Fruit fly (Drosophila melanogaster) whole organism, embryonic: ENCODE data around the gene Rad60.

Experiments used
- Bdp1 ChIP-seq: fragments of 200-800 bp; sonication (Bioruptor generic); optimal IDR thresholded peaks from 3 replicates; lab custom pipeline; 2016; ENCODE audit warnings: missing biosample characterization, missing genetic modification characterization
- CG10565 ChIP-seq: fragments of 200-800 bp; sonication (Bioruptor generic); optimal IDR thresholded peaks from 3 replicates; lab custom pipeline; 2016; ENCODE audit warnings: missing biosample characterization, mild to moderate bottlenecking, missing genetic modification characterization
- CG12299 ChIP-seq: fragments of 200-800 bp; sonication (Bioruptor generic); optimal IDR thresholded peaks from 2 replicates; lab custom pipeline; 2018; ENCODE audit warnings: missing biosample characterization, mild to moderate bottlenecking, missing genetic modification characterization
- CG12391 ChIP-seq: fragments of 200-800 bp; sonication (Bioruptor generic); optimal IDR thresholded peaks from 3 replicates; lab custom pipeline; 2018; ENCODE audit warnings: missing biosample characterization, mild to moderate bottlenecking, missing genetic modification characterization, moderate library complexity
- CG12659 ChIP-seq: fragments of 200-800 bp; sonication (Bioruptor generic); optimal IDR thresholded peaks from 3 replicates; lab custom pipeline; 2017; ENCODE audit warnings: mild to moderate bottlenecking, missing biosample characterization, missing genetic modification reagents, missing genetic modification characterization
- CG13287 ChIP-seq: fragments of 200-800 bp; sonication (Bioruptor generic); IDR thresholded peaks from 2 replicates; pipeline ENCODE4 v1.3.6; 2022; ENCODE audit warnings: missing biosample characterization, missing genetic modification characterization; ENCODE audit not compliant: partially characterized antibody
- CG16813 ChIP-seq: fragments of 200-800 bp; sonication (Bioruptor generic); IDR thresholded peaks from 3 replicates; pipeline ENCODE4 v1.3.6; 2022; ENCODE audit warnings: missing biosample characterization, missing genetic modification characterization; ENCODE audit not compliant: partially characterized antibody
- CG17359 ChIP-seq: fragments of 200-800 bp; sonication (Bioruptor generic); optimal IDR thresholded peaks from 3 replicates; lab custom pipeline; 2018; ENCODE audit warnings: missing biosample characterization, mild to moderate bottlenecking, missing genetic modification characterization, moderate library complexity
- CG17802 ChIP-seq: fragments of 200-800 bp; sonication (Bioruptor generic); optimal IDR thresholded peaks from 2 replicates; lab custom pipeline; 2018; ENCODE audit warnings: missing biosample characterization, mild to moderate bottlenecking, missing genetic modification characterization, moderate library complexity
- CG1792 ChIP-seq: fragments of 200-800 bp; sonication (Bioruptor generic); optimal IDR thresholded peaks from 2 replicates; lab custom pipeline; 2016; ENCODE audit warnings: missing biosample characterization, missing genetic modification characterization
- CG18262 ChIP-seq: fragments of 200-800 bp; optimal IDR thresholded peaks from 3 replicates; lab custom pipeline; 2019; ENCODE audit warnings: missing biosample characterization, mild to moderate bottlenecking, missing genetic modification characterization, moderate library complexity
- CG2199 ChIP-seq: fragments of 200-800 bp; sonication (Bioruptor generic); IDR thresholded peaks from 3 replicates; pipeline ENCODE4 v1.3.6; 2022; ENCODE audit warnings: missing biosample characterization, missing genetic modification characterization
- CG2202 ChIP-seq: fragments of 200-800 bp; sonication (Bioruptor generic); optimal IDR thresholded peaks from 2 replicates; lab custom pipeline; 2018; ENCODE audit warnings: missing biosample characterization, mild to moderate bottlenecking, missing genetic modification characterization
- CG3838 ChIP-seq: fragments of 200-800 bp; sonication (Bioruptor generic); optimal IDR thresholded peaks from 3 replicates; lab custom pipeline; 2016; ENCODE audit warnings: missing biosample characterization, missing genetic modification characterization
- CG4617 ChIP-seq: fragments of 200-800 bp; sonication (Bioruptor generic); optimal IDR thresholded peaks from 3 replicates; lab custom pipeline; 2016; ENCODE audit warnings: missing biosample characterization, missing genetic modification characterization, borderline replicate concordance
- CG6683 ChIP-seq: fragments of 200-800 bp; sonication (Bioruptor generic); optimal IDR thresholded peaks from 2 replicates; lab custom pipeline; 2017; ENCODE audit warnings: missing biosample characterization, mild to moderate bottlenecking, missing genetic modification characterization, missing genetic modification reagents
- CG6813 ChIP-seq: fragments of 200-800 bp; sonication (Bioruptor generic); optimal IDR thresholded peaks from 2 replicates; lab custom pipeline; 2017; ENCODE audit warnings: missing biosample characterization, missing genetic modification characterization, mild to moderate bottlenecking, moderate library complexity, missing genetic modification reagents
- CG8388 ChIP-seq: fragments of 200-800 bp; sonication (Bioruptor generic); optimal IDR thresholded peaks from 2 replicates; lab custom pipeline; 2019; ENCODE audit warnings: missing biosample characterization, mild to moderate bottlenecking, missing genetic modification characterization, moderate library complexity
- CG9609 ChIP-seq: fragments of 200-800 bp; sonication (Bioruptor generic); optimal IDR thresholded peaks from 3 replicates; lab custom pipeline; 2016; ENCODE audit warnings: missing biosample characterization, missing genetic modification characterization
- CkIIα-i1 ChIP-seq: fragments of 200-800 bp; sonication (Bioruptor generic); IDR thresholded peaks from 2 replicates; pipeline ENCODE4 v1.3.6; 2022; ENCODE audit warnings: missing biosample characterization, missing genetic modification characterization
- Dbx ChIP-seq: fragments of 200-800 bp; sonication (Bioruptor generic); IDR thresholded peaks from 3 replicates; pipeline ENCODE4 v1.3.6; 2022; ENCODE audit warnings: missing biosample characterization, missing genetic modification characterization
- Drgx ChIP-seq: fragments of 200-800 bp; sonication (Bioruptor generic); IDR thresholded peaks from 2 replicates; pipeline ENCODE4 v1.3.6; 2022; ENCODE audit warnings: missing biosample characterization, missing genetic modification characterization
- Hr3 ChIP-seq: fragments of 200-800 bp; sonication (Bioruptor generic); optimal IDR thresholded peaks from 3 replicates; lab custom pipeline; 2016; ENCODE audit warnings: missing biosample characterization, missing genetic modification characterization
- Hr51 ChIP-seq, 2 experiments: fragments of 200-800 bp; sonication (Bioruptor generic); optimal IDR thresholded peaks; 2 replicates in 1 of 2; 3 replicates in 1 of 2; lab custom pipeline; 2016 to 2018; ENCODE audit warnings: missing biosample characterization in 2 of 2, missing genetic modification characterization in 2 of 2, mild to moderate bottlenecking in 1 of 2, moderate library complexity in 1 of 2
- Lim3 ChIP-seq: fragments of 200-800 bp; sonication (Bioruptor generic); IDR thresholded peaks from 2 replicates; pipeline ENCODE4 v1.3.6; 2022; ENCODE audit warnings: missing biosample characterization, missing genetic modification characterization
- Lpt ChIP-seq: fragments of >200 bp; optimal IDR thresholded peaks from 2 replicates; lab custom pipeline; 2018; ENCODE audit warnings: missing biosample characterization, missing genetic modification characterization
- Mad ChIP-seq: fragments of 200-800 bp; sonication (Bioruptor generic); optimal IDR thresholded peaks from 2 replicates; lab custom pipeline; 2016; ENCODE audit warnings: missing biosample characterization, missing genetic modification characterization
- Med ChIP-seq: fragments of 200-800 bp; sonication (Bioruptor generic); peaks from one replicate; lab custom pipeline; 2016; ENCODE audit warnings: missing biosample characterization, missing genetic modification characterization, mild to moderate bottlenecking, inconsistent platforms, moderate library complexity
- Nf-YC ChIP-seq: fragments of 200-800 bp; optimal IDR thresholded peaks from 3 replicates; lab custom pipeline; 2019; ENCODE audit warnings: missing biosample characterization, mild to moderate bottlenecking, missing genetic modification characterization, moderate library complexity
- NfI ChIP-seq: fragments of 200-800 bp; sonication (Bioruptor generic); optimal IDR thresholded peaks from 3 replicates; lab custom pipeline; 2018; ENCODE audit warnings: missing biosample characterization, mild to moderate bottlenecking, missing genetic modification characterization, moderate library complexity
- Sry-δ ChIP-seq: fragments of 200-800 bp; sonication (Bioruptor generic); optimal IDR thresholded peaks from 2 replicates; lab custom pipeline; 2016; ENCODE audit warnings: missing biosample characterization, missing genetic modification characterization
- Trl ChIP-seq, 3 experiments: fragments of >200 bp in 2 of 3; fragments of 200-800 bp in 1 of 3; sonication (Bioruptor generic) in 1 of 3; optimal IDR thresholded peaks; 2 replicates in 1 of 3; 3 replicates in 2 of 3; lab custom pipeline; 2016 to 2017; ENCODE audit warnings: missing biosample characterization in 1 of 3, missing genetic modification characterization in 1 of 3
- bbx ChIP-seq: fragments of 200-800 bp; sonication (Bioruptor generic); IDR thresholded peaks from 2 replicates; pipeline ENCODE4 v1.3.6; 2022; ENCODE audit warnings: missing biosample characterization, missing genetic modification characterization; ENCODE audit not compliant: partially characterized antibody
- bowl ChIP-seq: fragments of 200-800 bp; sonication (Bioruptor generic); IDR thresholded peaks from 2 replicates; pipeline ENCODE4 v1.3.6; 2022; ENCODE audit warnings: missing biosample characterization, missing genetic modification characterization
- chif ChIP-seq, 2 experiments: fragments of 200-800 bp; sonication (Bioruptor generic); optimal IDR thresholded peaks; 3 replicates each; lab custom pipeline; 2016; ENCODE audit warnings: missing biosample characterization in 2 of 2, missing genetic modification characterization in 2 of 2
- esg ChIP-seq: fragments of 200-800 bp; sonication (Bioruptor generic); conservative IDR thresholded peaks from 2 replicates; pipeline ENCODE4 v1.3.6; 2022; ENCODE audit warnings: missing biosample characterization, missing genetic modification characterization
- eyg ChIP-seq: fragments of 200-800 bp; sonication (Bioruptor generic); optimal IDR thresholded peaks from 3 replicates; lab custom pipeline; 2016; ENCODE audit warnings: missing biosample characterization, missing genetic modification characterization
- fru ChIP-seq: fragments of >200 bp; optimal IDR thresholded peaks from 2 replicates; lab custom pipeline; 2017
- hth ChIP-seq: fragments of >200 bp; optimal IDR thresholded peaks from 2 replicates; lab custom pipeline; 2017; ENCODE audit warnings: inconsistent platforms
- ind ChIP-seq: fragments of 200-800 bp; sonication (Bioruptor generic); optimal IDR thresholded peaks from 3 replicates; lab custom pipeline; 2016; ENCODE audit warnings: missing biosample characterization, missing genetic modification characterization
- nerfin-1 ChIP-seq: fragments of 200-800 bp; sonication (Bioruptor generic); optimal IDR thresholded peaks from 3 replicates; lab custom pipeline; 2019; ENCODE audit warnings: missing biosample characterization, mild to moderate bottlenecking, missing genetic modification characterization, moderate library complexity
- nom ChIP-seq: fragments of 200-800 bp; sonication (Bioruptor generic); optimal IDR thresholded peaks from 2 replicates; lab custom pipeline; 2017; ENCODE audit warnings: missing biosample characterization, missing genetic modification characterization, mild to moderate bottlenecking, moderate library complexity, missing genetic modification reagents
- pita ChIP-seq: fragments of 200-800 bp; sonication (Bioruptor generic); optimal IDR thresholded peaks from 2 replicates; lab custom pipeline; 2017; ENCODE audit warnings: missing biosample characterization, mild to moderate bottlenecking, missing genetic modification characterization
- pros ChIP-seq: fragments of 200-800 bp; sonication (Bioruptor generic); optimal IDR thresholded peaks from 3 replicates; lab custom pipeline; 2019; ENCODE audit warnings: missing biosample characterization, mild to moderate bottlenecking, missing genetic modification characterization, moderate library complexity
- rib ChIP-seq: fragments of 200-800 bp; sonication (Bioruptor generic); IDR thresholded peaks from 2 replicates; pipeline ENCODE4 v1.3.6; 2022; ENCODE audit warnings: missing biosample characterization, missing genetic modification characterization
- sqz ChIP-seq: fragments of 200-800 bp; sonication (Bioruptor generic); optimal IDR thresholded peaks from 3 replicates; lab custom pipeline; 2018; ENCODE audit warnings: missing biosample characterization, mild to moderate bottlenecking, missing genetic modification characterization
- sug ChIP-seq: fragments of 200-800 bp; optimal IDR thresholded peaks from 2 replicates; lab custom pipeline; 2019; ENCODE audit warnings: missing biosample characterization, mild to moderate bottlenecking, missing genetic modification characterization, moderate library complexity
- vfl ChIP-seq: fragments of 200-800 bp; sonication (Bioruptor generic); optimal IDR thresholded peaks from 2 replicates; lab custom pipeline; 2016; ENCODE audit warnings: missing biosample characterization, missing genetic modification characterization

Rad60 gene

dm6 chr3R:23300091-23300918 lies 49.0 kb upstream of the Rad60 start (continued):
- TF ChIP-seq pros (GFP tag; lab: Kevin White, UChicago) (no peak), CG2202 (tag; lab: Kevin White, UChicago) (peak; percentile 63), pita (GFP tag; lab: Kevin White, UChicago) (no peak), sqz (GFP tag; lab: Kevin White, UChicago) (no peak), bowl (GFP tag; lab: Robert Waterston, UW) (no peak), CG12391 (tag; lab: Kevin White, UChicago) (peak; percentile 78), CG18262 (tag; lab: Kevin White, UChicago) (peak; percentile 60), CG3838 (no peak), chif (GFP tag; optimal IDR thresholded peaks at IDR 0.05; lab: Kevin White, UChicago) (peak; percentile 38 to 75), CkIIα-i1 (GFP tag; lab: Robert Waterston, UW) (no peak), CG12659 (GFP tag; lab: Kevin White, UChicago) (no peak), bbx (GFP tag; lab: Robert Waterston, UW) (no peak), CG17359 (tag; lab: Kevin White, UChicago) (no peak), Mad (GFP tag; lab: Kevin White, UChicago) (no peak), NfI (no peak), CG2199 (GFP tag; lab: Robert Waterston, UW) (0 out of 3 replicates have a peak, but pooled peaks have one; percentile 13), esg (GFP tag; lab: Robert Waterston, UW) (no peak), vfl (GFP tag; lab: Kevin White, UChicago) (no peak), CG8388 (GFP tag; lab: Kevin White, UChicago) (peak; percentile 62), CG1792 (no peak), Nf-YC (tag; lab: Kevin White, UChicago) (no peak), CG9609 (no peak), CG13287 (GFP tag; lab: Robert Waterston, UW) (no peak), Drgx (GFP tag; lab: Robert Waterston, UW) (no peak), ind (GFP tag; lab: Kevin White, UChicago) (no peak), Hr3 (peak; percentile 39), Trl (optimal IDR thresholded peaks at IDR 0.05; lab: Kevin White, UChicago) (no peak), Trl (GFP tag; optimal IDR thresholded peaks at IDR 0.05; lab: Kevin White, UChicago) (no peak), eyg (no peak), sug (tag; lab: Kevin White, UChicago) (no peak), CG6683 (GFP tag; lab: Kevin White, UChicago) (no peak), Sry-δ (GFP tag; lab: Kevin White, UChicago) (no peak), CG12299 (tag; lab: Kevin White, UChicago) (no peak), CG4617 (GFP tag; lab: Kevin White, UChicago) (no peak), Med (GFP tag; lab: Kevin White, UChicago) (no peak), Dbx (GFP tag; lab: Robert Waterston, UW) (no peak), nerfin-1 (tag; lab: Kevin White, UChicago) (no peak), nom (no peak), rib (GFP tag; lab: Robert Waterston, UW) (no peak), CG10565 (GFP tag; lab: Kevin White, UChicago) (no peak), Hr51 (GFP tag; optimal IDR thresholded peaks at IDR 0.05; lab: Kevin White, UChicago) (no peak), CG16813 (GFP tag; lab: Robert Waterston, UW) (no peak), CG6813 (GFP tag; lab: Kevin White, UChicago) (no peak), Lpt (GFP tag; lab: Kevin White, UChicago) (no peak), CG17802 (tag; lab: Kevin White, UChicago) (no peak), Bdp1 (GFP tag; lab: Kevin White, UChicago) (no peak), Lim3 (GFP tag; lab: Robert Waterston, UW) (no peak), hth (lab: Kevin White, UChicago) (no peak), fru (lab: Kevin White, UChicago) (no peak)
